Worm (Caenorhabditis elegans) whole organism, midembryonic: ENCODE measurements around the gene ugt-46.

Experiments used
- T22C8.4 ChIP-seq: fragments of 200-800 bp; sonication (Bioruptor generic); IDR thresholded peaks from 2 replicates; pipeline ENCODE4 v1.3.6; 2022; ENCODE audit warnings: missing genetic modification characterization, missing compliant biosample characterization
- cog-1 ChIP-seq: sonication (generic microtip); optimal IDR thresholded peaks from 2 replicates; lab custom pipeline; 2016; ENCODE audit warnings: missing genetic modification characterization, missing compliant biosample characterization
- flt-1 ChIP-seq: fragments of 200-800 bp; sonication (Bioruptor generic); IDR thresholded peaks from 2 replicates; pipeline ENCODE4 v1.3.6; 2022; ENCODE audit warnings: missing genetic modification characterization, missing compliant biosample characterization
- klf-2 ChIP-seq: fragments of 200-800 bp; sonication (Bioruptor generic); conservative IDR thresholded peaks from 2 replicates; pipeline ENCODE4 v1.3.6; 2022; ENCODE audit warnings: missing genetic modification reagents, missing genetic modification characterization, missing compliant biosample characterization
- med-1 ChIP-seq: sonication (generic microtip); optimal IDR thresholded peaks from 2 replicates; lab custom pipeline; 2017; ENCODE audit warnings: missing genetic modification characterization, mild to moderate bottlenecking, missing compliant biosample characterization, antibody characterized with exemption, missing genetic modification reagents; ENCODE audit not compliant: insufficient read depth
- ref-1 ChIP-seq: fragments of 200-800 bp; sonication (Bioruptor generic); conservative IDR thresholded peaks from 2 replicates; pipeline ENCODE4 v1.3.6; 2022; ENCODE audit warnings: missing genetic modification reagents, missing genetic modification characterization, missing compliant biosample characterization
- tab-1 ChIP-seq: fragments of 200-800 bp; sonication (Bioruptor generic); IDR thresholded peaks from 2 replicates; pipeline ENCODE4 v1.3.6; 2022; ENCODE audit warnings: missing genetic modification characterization, missing compliant biosample characterization
- ztf-23 ChIP-seq: fragments of 200-800 bp; sonication (Bioruptor generic); IDR thresholded peaks from 2 replicates; pipeline ENCODE4 v1.3.6; 2022; ENCODE audit warnings: missing genetic modification reagents, missing genetic modification characterization, missing compliant biosample characterization
- ztf-29 ChIP-seq: fragments of 200-800 bp; sonication (Bioruptor generic); IDR thresholded peaks from 2 replicates; pipeline ENCODE4 v1.3.6; 2022; ENCODE audit warnings: missing genetic modification reagents, missing genetic modification characterization, missing compliant biosample characterization

DNA sequence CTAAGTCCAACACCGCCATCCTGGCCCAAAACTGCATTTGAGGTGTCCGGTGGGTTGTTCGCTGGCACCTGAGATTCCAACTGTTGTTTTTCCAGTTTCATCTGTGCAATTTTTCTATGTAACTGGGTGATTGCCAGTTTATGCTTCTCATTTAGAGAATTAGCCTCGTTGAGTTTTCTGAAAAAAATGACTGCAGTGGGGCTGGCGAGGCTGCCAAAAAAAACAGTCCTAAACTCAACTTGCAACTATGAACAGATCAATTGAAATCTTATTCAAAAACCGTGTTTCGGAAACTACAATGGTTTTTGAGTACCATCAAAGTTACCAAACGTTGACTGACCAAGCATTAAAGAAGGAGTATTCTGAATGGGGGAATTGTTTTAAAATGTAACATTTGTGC, 23.8 kb upstream of the ugt-46 start, which contains the start of gene F57C12.6:
- TF ChIP-seq cog-1: no peak
- no peak for TF ChIP-seq ztf-29 (GFP tag; lab: Robert Waterston, UW)
- no peak for TF ChIP-seq ref-1 (GFP tag; lab: Robert Waterston, UW)
- no peak for TF ChIP-seq T22C8.4
- no peak for TF ChIP-seq flt-1
- TF ChIP-seq ztf-23: no peak
- no peak for TF ChIP-seq med-1 (GFP tag; lab: Kevin White, UChicago)
- no peak for TF ChIP-seq klf-2
- TF ChIP-seq tab-1 (GFP tag; lab: Robert Waterston, UW): no peak
